5 worm cellular contexts compared by ENCODE assay signal in genomic region chrIII:10759050-10760023, ce11.
TF ChIP-seq lines count a peak whose summit lies in the region.

TSS of gene tasp-1 (plus strand) at chrIII:10759307.

TF ChIP-seq in whole organism, L1 larva, 84 proteins besides CTCF, POLR2A, EP300 and RAD21 (continues in another document):
- peak; percentile 100 for TF ChIP-seq lin-15B (tag; optimal IDR thresholded peaks at IDR 0.05; lab: Kevin White, UChicago)
- peak; percentile 100 for TF ChIP-seq irx-1 (tag; optimal IDR thresholded peaks at IDR 0.05; lab: Kevin White, UChicago)
- peak; percentile 97 for TF ChIP-seq aly-2 (tag; optimal IDR thresholded peaks at IDR 0.05; lab: Kevin White, UChicago)
- TF ChIP-seq nhr-47 (tag; optimal IDR thresholded peaks at IDR 0.05; lab: Kevin White, UChicago) = peak; percentile 100
- peak; percentile 96 to 100 for TF ChIP-seq mdl-1 (tag; optimal IDR thresholded peaks at IDR 0.05; lab: Kevin White, UChicago)
- TF ChIP-seq ama-1 (optimal IDR thresholded peaks at IDR 0.05; lab: Kevin White, UChicago) = peak; percentile 77
- peak; percentile 98 to 99 for TF ChIP-seq lsy-2 (tag; optimal IDR thresholded peaks at IDR 0.05; lab: Kevin White, UChicago)
- peak; percentile 84 for TF ChIP-seq ceh-90 (tag; optimal IDR thresholded peaks at IDR 0.05; lab: Kevin White, UChicago)
- peak; percentile 100 for TF ChIP-seq tbx-2 (tag; optimal IDR thresholded peaks at IDR 0.05; lab: Kevin White, UChicago)
- peak; percentile 96 for TF ChIP-seq C34B4.2 (tag; optimal IDR thresholded peaks at IDR 0.05; lab: Kevin White, UChicago)
- TF ChIP-seq nhr-19 (GFP tag; conservative IDR thresholded peaks at IDR 0.05; lab: Robert Waterston, UW) = peak; percentile 100
- peak; percentile 82 for TF ChIP-seq blmp-1 (tag; optimal IDR thresholded peaks at IDR 0.05; lab: Kevin White, UChicago)
- TF ChIP-seq mab-9 (GFP tag; IDR thresholded peaks at IDR 0.05; lab: Robert Waterston, UW) = peak; percentile 100
- peak; percentile 100 for TF ChIP-seq swsn-7 (tag; optimal IDR thresholded peaks at IDR 0.05; lab: Kevin White, UChicago)
- peak in 1 of 2 experiments; percentile 100 for TF ChIP-seq ztf-11 (tag; optimal IDR thresholded peaks at IDR 0.05; lab: Kevin White, UChicago)
- TF ChIP-seq zag-1 (tag; optimal IDR thresholded peaks at IDR 0.05; lab: Kevin White, UChicago) = peak; percentile 96
- TF ChIP-seq hlh-4 (tag; optimal IDR thresholded peaks at IDR 0.05; lab: Kevin White, UChicago) = peak; percentile 48
- TF ChIP-seq aha-1 (tag; optimal IDR thresholded peaks at IDR 0.05; lab: Kevin White, UChicago) = peak; percentile 98

TF ChIP-seq in whole organism, L3 larva, 47 proteins besides CTCF, POLR2A, EP300 and RAD21 (continues in another document):
- TF ChIP-seq nhr-43 (tag; optimal IDR thresholded peaks at IDR 0.05; lab: Kevin White, UChicago; ENCODE audit: poor library complexity, severe bottlenecking) (peak; percentile 99), ceh-82 (tag; optimal IDR thresholded peaks at IDR 0.05; lab: Kevin White, UChicago) (peak; percentile 99), ceh-28 (tag; optimal IDR thresholded peaks at IDR 0.05; lab: Kevin White, UChicago) (peak; percentile 99), sea-2 (GFP tag; optimal IDR thresholded peaks at IDR 0.05; lab: Kevin White, UChicago) (peak; percentile 96), tbx-2 (tag; optimal IDR thresholded peaks at IDR 0.05; lab: Kevin White, UChicago) (peak; percentile 97), ceh-16 (tag; optimal IDR thresholded peaks at IDR 0.05; lab: Kevin White, UChicago) (peak; percentile 77), daf-12 (tag; optimal IDR thresholded peaks at IDR 0.05; lab: Kevin White, UChicago) (peak; percentile 83), ama-1 (optimal IDR thresholded peaks at IDR 0.05; lab: Kevin White, UChicago) (peak; percentile 85), nhr-77 (tag; optimal IDR thresholded peaks at IDR 0.05; lab: Kevin White, UChicago) (peak; percentile 96), nfya-1 (tag; optimal IDR thresholded peaks at IDR 0.05; lab: Kevin White, UChicago; ENCODE audit: insufficient read depth) (peak; percentile 99), nhr-12 (tag; optimal IDR thresholded peaks at IDR 0.05; lab: Kevin White, UChicago) (no peak), pqm-1 (tag; optimal IDR thresholded peaks at IDR 0.05; lab: Kevin White, UChicago) (peak; percentile 97), aly-2 (tag; optimal IDR thresholded peaks at IDR 0.05; lab: Kevin White, UChicago) (peak; percentile 93), zag-1 (tag; optimal IDR thresholded peaks at IDR 0.05; lab: Kevin White, UChicago) (peak; percentile 90), lsy-12 (tag; optimal IDR thresholded peaks at IDR 0.05; lab: Kevin White, UChicago) (peak; percentile 100), snpc-4 (tag; optimal IDR thresholded peaks at IDR 0.05; lab: Kevin White, UChicago) (peak; percentile 97), skn-1 (tag; optimal IDR thresholded peaks at IDR 0.05; lab: Kevin White, UChicago) (peak; percentile 98), mdl-1 (tag; optimal IDR thresholded peaks at IDR 0.05; lab: Kevin White, UChicago) (peak; percentile 99)

TF ChIP-seq in whole organism, early embryonic, 17 proteins besides CTCF, POLR2A, EP300 and RAD21:
- TF ChIP-seq pes-1 (GFP tag; IDR thresholded peaks at IDR 0.05; lab: Robert Waterston, UW) = peak; percentile 92
- TF ChIP-seq B0310.2 (tag; optimal IDR thresholded peaks at IDR 0.05; lab: Kevin White, UChicago) = peak; percentile 67
- TF ChIP-seq hnd-1 (tag; optimal IDR thresholded peaks at IDR 0.05; lab: Kevin White, UChicago) = peak; percentile 74
- peak; percentile 85 for TF ChIP-seq scrt-1 (GFP tag; IDR thresholded peaks at IDR 0.05; lab: Robert Waterston, UW)
- TF ChIP-seq sea-1 (GFP tag; conservative IDR thresholded peaks at IDR 0.05; lab: Robert Waterston, UW) = peak; percentile 96
- peak; percentile 75 for TF ChIP-seq hmbx-1 (tag; optimal IDR thresholded peaks at IDR 0.05; lab: Kevin White, UChicago)
- peak; percentile 85 for TF ChIP-seq ets-7 (tag; optimal IDR thresholded peaks at IDR 0.05; lab: Kevin White, UChicago)
- TF ChIP-seq ceh-36 (tag; optimal IDR thresholded peaks at IDR 0.05; lab: Kevin White, UChicago) = peak; percentile 81
- TF ChIP-seq ceh-13 (GFP tag; optimal IDR thresholded peaks at IDR 0.05; lab: Kevin White, UChicago) = peak; percentile 66
- TF ChIP-seq tbx-37 (GFP tag; conservative IDR thresholded peaks at IDR 0.05; lab: Robert Waterston, UW) = peak; percentile 89
- peak; percentile 70 for TF ChIP-seq tra-4 (tag; optimal IDR thresholded peaks at IDR 0.05; lab: Kevin White, UChicago)
- no peak for TF ChIP-seq ama-1 (optimal IDR thresholded peaks at IDR 0.05; lab: Kevin White, UChicago)
- peak; percentile 98 for TF ChIP-seq hmg-4 (GFP tag; optimal IDR thresholded peaks at IDR 0.05; lab: Kevin White, UChicago)
- TF ChIP-seq F13C5.2 (tag; optimal IDR thresholded peaks at IDR 0.05; lab: Kevin White, UChicago) = peak; percentile 99
- peak; percentile 93 for TF ChIP-seq flt-1 (GFP tag; IDR thresholded peaks at IDR 0.05; lab: Robert Waterston, UW)
- TF ChIP-seq tbx-11 (GFP tag; IDR thresholded peaks at IDR 0.05; lab: Robert Waterston, UW) = peak; percentile 91
- peak; percentile 78 for TF ChIP-seq aly-1 (tag; optimal IDR thresholded peaks at IDR 0.05; lab: Kevin White, UChicago)

TF ChIP-seq in whole organism, midembryonic, 9 proteins besides CTCF, POLR2A, EP300 and RAD21:
- TF ChIP-seq klf-2 (GFP tag; conservative IDR thresholded peaks at IDR 0.05; lab: Robert Waterston, UW) (peak; percentile 93), med-1 (GFP tag; optimal IDR thresholded peaks at IDR 0.05; lab: Kevin White, UChicago; ENCODE audit: insufficient read depth) (peak; percentile 83), T22C8.4 (GFP tag; IDR thresholded peaks at IDR 0.05; lab: Robert Waterston, UW) (peak; percentile 100), ztf-23 (GFP tag; IDR thresholded peaks at IDR 0.05; lab: Robert Waterston, UW) (peak; percentile 100), ztf-29 (GFP tag; IDR thresholded peaks at IDR 0.05; lab: Robert Waterston, UW) (peak; percentile 92), flt-1 (GFP tag; IDR thresholded peaks at IDR 0.05; lab: Robert Waterston, UW) (peak; percentile 98), ref-1 (GFP tag; conservative IDR thresholded peaks at IDR 0.05; lab: Robert Waterston, UW) (peak; percentile 80), tab-1 (GFP tag; IDR thresholded peaks at IDR 0.05; lab: Robert Waterston, UW) (peak; percentile 93), cog-1 (tag; optimal IDR thresholded peaks at IDR 0.05; lab: Kevin White, UChicago) (peak; percentile 100)

TF ChIP-seq in whole organism, young adult, 124 proteins besides CTCF, POLR2A, EP300 and RAD21 (continues in another document):
- peak; percentile 99 for TF ChIP-seq nhr-90 (tag; optimal IDR thresholded peaks at IDR 0.05; lab: Kevin White, UChicago)
- TF ChIP-seq snpc-1.3 (tag; optimal IDR thresholded peaks at IDR 0.05; lab: Kevin White, UChicago; ENCODE audit: insufficient read depth) = peak; percentile 96
- peak; percentile 85; the same call in 1 of the 2 replicates for TF ChIP-seq F39B2.1 (GFP tag; IDR thresholded peaks at IDR 0.05; lab: Robert Waterston, UW)
- peak; percentile 100 for TF ChIP-seq ztf-28 (GFP tag; IDR thresholded peaks at IDR 0.05; lab: Robert Waterston, UW)
- TF ChIP-seq attf-5 (GFP tag; optimal IDR thresholded peaks at IDR 0.05; lab: Kevin White, UChicago) = peak; percentile 100
- TF ChIP-seq ztf-25 (GFP tag; IDR thresholded peaks at IDR 0.05; lab: Robert Waterston, UW) = peak; percentile 100
- TF ChIP-seq F37B4.10 (GFP tag; IDR thresholded peaks at IDR 0.05; lab: Robert Waterston, UW) = peak; percentile 99
- TF ChIP-seq B0336.3 (GFP tag; IDR thresholded peaks at IDR 0.05; lab: Robert Waterston, UW) = peak; percentile 100
- peak; percentile 96 to 97 for TF ChIP-seq let-607 (tag; optimal IDR thresholded peaks at IDR 0.05; lab: Kevin White, UChicago)
- peak; percentile 54 for TF ChIP-seq B0261.1 (tag; optimal IDR thresholded peaks at IDR 0.05; lab: Kevin White, UChicago)
- TF ChIP-seq pbrm-1 (GFP tag; IDR thresholded peaks at IDR 0.05; lab: Robert Waterston, UW) = peak; percentile 100
- peak; percentile 100 for TF ChIP-seq egl-18 (GFP tag; IDR thresholded peaks at IDR 0.05; lab: Robert Waterston, UW)
- TF ChIP-seq ztf-22 (GFP tag; optimal IDR thresholded peaks at IDR 0.05; lab: Kevin White, UChicago) = peak; percentile 100
- TF ChIP-seq hlh-12 (tag; optimal IDR thresholded peaks at IDR 0.05; lab: Kevin White, UChicago) = no peak
- peak; percentile 98 for TF ChIP-seq F49E8.2 (tag; optimal IDR thresholded peaks at IDR 0.05; lab: Kevin White, UChicago; ENCODE audit: insufficient read depth)
- peak; percentile 98 for TF ChIP-seq ceh-100 (GFP tag; IDR thresholded peaks at IDR 0.05; lab: Robert Waterston, UW)
- TF ChIP-seq mes-4 (tag; optimal IDR thresholded peaks at IDR 0.05; lab: Kevin White, UChicago) = peak; percentile 17
- peak; percentile 100 for TF ChIP-seq Y53G8AR.9 (GFP tag; conservative IDR thresholded peaks at IDR 0.05; lab: Robert Waterston, UW)
- TF ChIP-seq egl-44 (GFP tag; IDR thresholded peaks at IDR 0.05; lab: Robert Waterston, UW) = peak; percentile 99
- peak; percentile 100 for TF ChIP-seq Y79H2A.3 (GFP tag; conservative IDR thresholded peaks at IDR 0.05; lab: Robert Waterston, UW)
- TF ChIP-seq attf-6 (GFP tag; IDR thresholded peaks at IDR 0.05; lab: Robert Waterston, UW) = peak; percentile 87
- TF ChIP-seq tbx-9 (tag; optimal IDR thresholded peaks at IDR 0.05; lab: Kevin White, UChicago; ENCODE audit: borderline replicate concordance) = peak; percentile 89
- TF ChIP-seq Y56A3A.18 (GFP tag; IDR thresholded peaks at IDR 0.05; lab: Robert Waterston, UW) = peak; percentile 98
- peak; percentile 100 for TF ChIP-seq chd-7 (tag; optimal IDR thresholded peaks at IDR 0.05; lab: Kevin White, UChicago)
- peak; percentile 89 to 97 for TF ChIP-seq rec-8 (tag; optimal IDR thresholded peaks at IDR 0.05; lab: Kevin White, UChicago)
- peak; percentile 97 for TF ChIP-seq nhr-120 (GFP tag; IDR thresholded peaks at IDR 0.05; lab: Robert Waterston, UW)
- TF ChIP-seq dpff-1 (tag; optimal IDR thresholded peaks at IDR 0.05; lab: Kevin White, UChicago) = peak; percentile 98
- TF ChIP-seq madf-10 (tag; optimal IDR thresholded peaks at IDR 0.05; lab: Kevin White, UChicago) = peak; percentile 98
- TF ChIP-seq tbp1 (GFP tag; optimal IDR thresholded peaks at IDR 0.05; lab: Kevin White, UChicago) = peak; percentile 84
- peak; percentile 100 for TF ChIP-seq Y67H2A.10 (GFP tag; conservative IDR thresholded peaks at IDR 0.05; lab: Robert Waterston, UW)
- TF ChIP-seq bed-2 (GFP tag; IDR thresholded peaks at IDR 0.05; lab: Robert Waterston, UW) = peak; percentile 99
- TF ChIP-seq repo-1 (tag; optimal IDR thresholded peaks at IDR 0.05; lab: Kevin White, UChicago) = peak; percentile 99
- TF ChIP-seq Y95B8A.8 (GFP tag; IDR thresholded peaks at IDR 0.05; lab: Robert Waterston, UW) = peak; percentile 100
- TF ChIP-seq ceh-27 (GFP tag; optimal IDR thresholded peaks at IDR 0.05; lab: Kevin White, UChicago) = peak; percentile 100
- peak; percentile 69 for TF ChIP-seq ccch-3 (GFP tag; optimal IDR thresholded peaks at IDR 0.05; lab: Kevin White, UChicago)
- peak; percentile 100 for TF ChIP-seq K11D2.4 (GFP tag; IDR thresholded peaks at IDR 0.05; lab: Robert Waterston, UW)

Comparison
In these comparisons a context has a peak if more than half of its experiments do, and no peak if none do; other contexts are left out.
1. Of the 8 proteins assayed by ChIP-seq in both whole organism, young adult and whole organism, L1 larva: peak only in whole organism, young adult: none; only in whole organism, L1 larva: none; in both: ama-1, dpl-1, efl-1, lin-35, nhr-90, snpc-4 and 2 more; in neither: 0.